Fruit fly (Drosophila melanogaster): Measurements from ENCODE around the gene CG42779.
A peak's percentile ranks its signal among the peaks of the same experiment; 100 is the strongest.

CG42779 gene

DNA sequence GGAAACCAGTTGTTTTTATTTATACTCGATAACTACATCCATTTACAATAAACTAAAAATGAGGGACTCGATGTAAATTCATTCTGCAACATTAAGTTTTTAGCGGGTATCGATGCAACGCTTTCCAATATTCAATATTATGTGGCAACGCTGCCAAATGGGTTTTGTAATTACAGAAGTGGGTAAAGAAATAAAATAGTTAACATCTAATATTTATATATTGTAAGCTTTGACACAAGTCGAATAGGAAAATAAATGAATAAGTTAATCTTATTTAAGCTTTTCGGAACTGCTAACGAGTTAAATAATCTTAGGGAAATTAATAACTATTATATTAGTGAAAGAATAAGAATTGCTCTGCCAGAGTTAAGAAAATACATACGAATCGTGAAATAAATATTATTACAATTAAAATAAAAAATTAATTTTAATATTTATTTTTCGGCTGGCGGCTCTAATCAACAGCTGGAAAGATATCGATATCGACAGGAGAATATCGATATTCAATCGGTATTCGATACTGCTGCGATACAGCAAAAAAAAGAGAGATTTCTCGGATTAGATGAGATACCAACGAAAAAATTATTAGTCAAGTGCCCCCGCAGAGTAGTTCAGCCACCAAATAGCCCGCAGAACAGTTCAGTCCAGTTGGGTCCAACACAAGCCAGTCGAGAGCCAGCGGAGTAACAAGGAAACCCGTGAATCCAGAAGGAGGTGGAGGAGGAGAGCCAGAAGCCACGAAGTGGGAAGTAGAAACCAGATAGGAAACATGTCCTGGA is 36.2 kb upstream of the CG42779 start, which contains the start of gene GckIII (continued):
- no peak for TF ChIP-seq CG33213 (GFP tag; optimal IDR thresholded peaks at IDR 0.05)
- TF ChIP-seq CG10462 (GFP tag; optimal IDR thresholded peaks at IDR 0.05) = no peak
- no peak for TF ChIP-seq sd (tag; optimal IDR thresholded peaks at IDR 0.05)
- no peak for TF ChIP-seq Side (GFP tag; optimal IDR thresholded peaks at IDR 0.05)
- TF ChIP-seq lola (GFP tag; optimal IDR thresholded peaks at IDR 0.05) = no peak
- no peak for TF ChIP-seq crc (GFP tag; optimal IDR thresholded peaks at IDR 0.05)
- no peak for TF ChIP-seq CG9932 (GFP tag; IDR thresholded peaks at IDR 0.05)
- no peak for TF ChIP-seq unpg (GFP tag; optimal IDR thresholded peaks at IDR 0.05)
- no peak for TF ChIP-seq HLHmδ (GFP tag; optimal IDR thresholded peaks at IDR 0.05)
- no peak for TF ChIP-seq CG9437 (GFP tag; optimal IDR thresholded peaks at IDR 0.05)
- no peak for TF ChIP-seq Hr78 (GFP tag; optimal IDR thresholded peaks at IDR 0.05)
- no peak for TF ChIP-seq Kr (GFP tag; optimal IDR thresholded peaks at IDR 0.05)
- TF ChIP-seq ttk (GFP tag; IDR thresholded peaks at IDR 0.05) = no peak
- TF ChIP-seq CG3995 (GFP tag; optimal IDR thresholded peaks at IDR 0.05) = no peak
- no peak for TF ChIP-seq sens-2 (GFP tag; IDR thresholded peaks at IDR 0.05)
- no peak for TF ChIP-seq ems (GFP tag; optimal IDR thresholded peaks at IDR 0.05)
- peak; percentile 79 for TF ChIP-seq hb (GFP tag; IDR thresholded peaks at IDR 0.05; ENCODE audit: partially characterized antibody)
- TF ChIP-seq twi (tag; optimal IDR thresholded peaks at IDR 0.05) = no peak
- TF ChIP-seq sisA (GFP tag; IDR thresholded peaks at IDR 0.05) = no peak
- no peak for TF ChIP-seq danr (GFP tag; IDR thresholded peaks at IDR 0.05)
- TF ChIP-seq Ptx1 (GFP tag; IDR thresholded peaks at IDR 0.05) = no peak
- TF ChIP-seq sim (GFP tag; IDR thresholded peaks at IDR 0.05) = no peak
- TF ChIP-seq CG14710 (tag; optimal IDR thresholded peaks at IDR 0.05) = peak; percentile 62
- peak; percentile 62 for TF ChIP-seq CG2116 (GFP tag; optimal IDR thresholded peaks at IDR 0.05)
- no peak for TF ChIP-seq ash1 (GFP tag; optimal IDR thresholded peaks at IDR 0.05)
- TF ChIP-seq lmd (GFP tag; IDR thresholded peaks at IDR 0.05) = no peak
- no peak for TF ChIP-seq CG30403 (GFP tag; optimal IDR thresholded peaks at IDR 0.05)
- TF ChIP-seq gem (tag; optimal IDR thresholded peaks at IDR 0.05) = no peak
- no peak for TF ChIP-seq prd (optimal IDR thresholded peaks at IDR 0.05)
- no peak for TF ChIP-seq prd (GFP tag; IDR thresholded peaks at IDR 0.05)
- TF ChIP-seq en (GFP tag; optimal IDR thresholded peaks at IDR 0.05) = no peak
- TF ChIP-seq CG17912 (GFP tag; optimal IDR thresholded peaks at IDR 0.05) = no peak
- TF ChIP-seq Fer1 (GFP tag; optimal IDR thresholded peaks at IDR 0.05) = no peak
- no peak for TF ChIP-seq zfh1 (GFP tag; IDR thresholded peaks at IDR 0.05)
- TF ChIP-seq cwo (GFP tag; optimal IDR thresholded peaks at IDR 0.05) = no peak
- no peak for TF ChIP-seq CG15269 (tag; optimal IDR thresholded peaks at IDR 0.05)
- no peak for TF ChIP-seq Ets97D (GFP tag; optimal IDR thresholded peaks at IDR 0.05)
- TF ChIP-seq Oli (tag; optimal IDR thresholded peaks at IDR 0.05) = no peak
- no peak for TF ChIP-seq ranshi (GFP tag; IDR thresholded peaks at IDR 0.05)
- TF ChIP-seq gce (GFP tag; IDR thresholded peaks at IDR 0.05) = no peak
- peak; percentile 22 for TF ChIP-seq CG17829 (tag; optimal IDR thresholded peaks at IDR 0.05)
- TF ChIP-seq CG8089 (GFP tag; optimal IDR thresholded peaks at IDR 0.05) = no peak
- TF ChIP-seq CG11398 (GFP tag; optimal IDR thresholded peaks at IDR 0.05) = no peak
- TF ChIP-seq lbe (GFP tag; optimal IDR thresholded peaks at IDR 0.05) = no peak
- no peak for TF ChIP-seq klu (GFP tag; IDR thresholded peaks at IDR 0.05)
- no peak for TF ChIP-seq Rx (GFP tag; IDR thresholded peaks at IDR 0.05)
- TF ChIP-seq lilli (GFP tag; optimal IDR thresholded peaks at IDR 0.05) = no peak
- TF ChIP-seq Dip2 (GFP tag; IDR thresholded peaks at IDR 0.05) = no peak
- no peak for TF ChIP-seq Hand (GFP tag; optimal IDR thresholded peaks at IDR 0.05)
- no peak for TF ChIP-seq CG7357 (GFP tag; IDR thresholded peaks at IDR 0.05)
- TF ChIP-seq nmo (GFP tag; optimal IDR thresholded peaks at IDR 0.05) = peak; percentile 2

Measured in whole organism, embryonic.